Fruit fly (Drosophila melanogaster) whole organism, embryonic: ENCODE measurements around the gene CG14400.

Source experiments
- Atf6 ChIP-seq: fragments of 200-800 bp; sonication (Bioruptor generic); IDR thresholded peaks from 2 replicates; pipeline ENCODE4 v1.3.6; 2022; ENCODE audit warnings: missing biosample characterization, missing genetic modification characterization
- CG10274 ChIP-seq: fragments of 200-800 bp; sonication (Bioruptor generic); optimal IDR thresholded peaks from 3 replicates; lab custom pipeline; 2017; ENCODE audit warnings: missing biosample characterization, mild to moderate bottlenecking, missing genetic modification characterization
- CG10462 ChIP-seq: fragments of 200-800 bp; sonication (Bioruptor generic); optimal IDR thresholded peaks from 2 replicates; lab custom pipeline; 2016; ENCODE audit warnings: missing biosample characterization, missing genetic modification characterization
- CG11085 ChIP-seq: fragments of 200-800 bp; sonication (Bioruptor generic); IDR thresholded peaks from 2 replicates; pipeline ENCODE4 v1.3.6; 2022; ENCODE audit warnings: missing biosample characterization, missing genetic modification characterization
- CG11560 ChIP-seq: fragments of 200-800 bp; sonication (Bioruptor generic); IDR thresholded peaks from 3 replicates; pipeline ENCODE4 v1.3.6; 2022; ENCODE audit warnings: missing biosample characterization, missing genetic modification characterization
- CG12299 ChIP-seq: fragments of 200-800 bp; sonication (Bioruptor generic); optimal IDR thresholded peaks from 2 replicates; lab custom pipeline; 2018; ENCODE audit warnings: missing biosample characterization, mild to moderate bottlenecking, missing genetic modification characterization
- CG13624 ChIP-seq: fragments of 200-800 bp; sonication (Bioruptor generic); optimal IDR thresholded peaks from 2 replicates; lab custom pipeline; 2016; ENCODE audit warnings: missing biosample characterization, missing genetic modification characterization
- CG13775 ChIP-seq: fragments of 200-800 bp; sonication (Bioruptor generic); optimal IDR thresholded peaks from 3 replicates; lab custom pipeline; 2017; ENCODE audit warnings: missing biosample characterization, mild to moderate bottlenecking, missing genetic modification characterization
- CG16863 ChIP-seq: fragments of 200-800 bp; sonication (Bioruptor generic); optimal IDR thresholded peaks from 3 replicates; lab custom pipeline; 2016; ENCODE audit warnings: missing biosample characterization, missing genetic modification characterization
- CG18262 ChIP-seq: fragments of 200-800 bp; optimal IDR thresholded peaks from 3 replicates; lab custom pipeline; 2019; ENCODE audit warnings: missing biosample characterization, mild to moderate bottlenecking, missing genetic modification characterization, moderate library complexity
- CG18764 ChIP-seq: fragments of 200-800 bp; sonication (Bioruptor generic); optimal IDR thresholded peaks from 3 replicates; lab custom pipeline; 2016; ENCODE audit warnings: missing biosample characterization, missing genetic modification characterization
- CG2116 ChIP-seq: fragments of 200-800 bp; sonication (Bioruptor generic); optimal IDR thresholded peaks from 3 replicates; lab custom pipeline; 2018; ENCODE audit warnings: missing biosample characterization, mild to moderate bottlenecking, missing genetic modification characterization
- CG2712 ChIP-seq: fragments of 200-800 bp; optimal IDR thresholded peaks from 3 replicates; lab custom pipeline; 2019; ENCODE audit warnings: missing biosample characterization, mild to moderate bottlenecking, missing genetic modification characterization, moderate library complexity
- CG34224 ChIP-seq: fragments of 200-800 bp; sonication (Bioruptor generic); IDR thresholded peaks from 3 replicates; pipeline ENCODE4 v1.3.6; 2022; ENCODE audit warnings: missing biosample characterization, missing genetic modification characterization; ENCODE audit not compliant: partially characterized antibody
- CG42726 ChIP-seq: fragments of 200-800 bp; sonication (Bioruptor generic); IDR thresholded peaks from 2 replicates; pipeline ENCODE4 v1.3.6; 2022; ENCODE audit warnings: missing biosample characterization, missing genetic modification characterization; ENCODE audit not compliant: partially characterized antibody
- CG4360 ChIP-seq: fragments of 200-800 bp; sonication (Bioruptor generic); IDR thresholded peaks from 2 replicates; pipeline ENCODE4 v1.3.6; 2022; ENCODE audit warnings: missing biosample characterization, missing genetic modification characterization
- CG4404 ChIP-seq: fragments of 200-800 bp; sonication (Bioruptor generic); IDR thresholded peaks from 2 replicates; pipeline ENCODE4 v1.3.6; 2022; ENCODE audit warnings: missing biosample characterization, missing genetic modification characterization
- CG4617 ChIP-seq: fragments of 200-800 bp; sonication (Bioruptor generic); optimal IDR thresholded peaks from 3 replicates; lab custom pipeline; 2016; ENCODE audit warnings: missing biosample characterization, missing genetic modification characterization, borderline replicate concordance
- CG4730 ChIP-seq: fragments of 200-800 bp; sonication (Bioruptor generic); IDR thresholded peaks from 2 replicates; pipeline ENCODE4 v1.3.6; 2022; ENCODE audit warnings: missing biosample characterization, missing genetic modification characterization
- CG7963 ChIP-seq: fragments of 200-800 bp; sonication (Bioruptor generic); IDR thresholded peaks from 3 replicates; pipeline ENCODE4 v1.3.6; 2022; ENCODE audit warnings: missing biosample characterization, missing genetic modification characterization; ENCODE audit not compliant: partially characterized antibody
- CG8290 ChIP-seq, 3 experiments: fragments of 200-800 bp; sonication (Bioruptor generic); optimal IDR thresholded peaks; 2 replicates each; lab custom pipeline; 2016 to 2019; ENCODE audit warnings: missing biosample characterization in 3 of 3, missing genetic modification characterization in 3 of 3, mild to moderate bottlenecking in 2 of 3, moderate library complexity in 1 of 3
- Dip2 ChIP-seq: fragments of 200-800 bp; sonication (Bioruptor generic); IDR thresholded peaks from 2 replicates; pipeline ENCODE4 v1.3.6; 2022; ENCODE audit warnings: missing biosample characterization, missing genetic modification characterization
- H15 ChIP-seq: fragments of 200-800 bp; sonication (Bioruptor generic); IDR thresholded peaks from 3 replicates; pipeline ENCODE4 v1.3.6; 2022; ENCODE audit warnings: missing biosample characterization, missing genetic modification characterization
- HLH54F ChIP-seq: fragments of 200-800 bp; sonication (Bioruptor generic); optimal IDR thresholded peaks from 3 replicates; lab custom pipeline; 2016; ENCODE audit warnings: missing biosample characterization, missing genetic modification characterization
- Mad ChIP-seq: fragments of 200-800 bp; sonication (Bioruptor generic); optimal IDR thresholded peaks from 2 replicates; lab custom pipeline; 2016; ENCODE audit warnings: missing biosample characterization, missing genetic modification characterization
- Neu2 ChIP-seq: fragments of 200-800 bp; sonication (Bioruptor generic); optimal IDR thresholded peaks from 3 replicates; lab custom pipeline; 2016; ENCODE audit warnings: missing biosample characterization, missing genetic modification characterization, borderline replicate concordance
- Oaz ChIP-seq: fragments of 200-800 bp; sonication (Bioruptor generic); IDR thresholded peaks from 2 replicates; pipeline ENCODE4 v1.3.6; 2022; ENCODE audit warnings: missing biosample characterization, missing genetic modification characterization
- Opbp ChIP-seq: fragments of 200-800 bp; sonication (Bioruptor generic); IDR thresholded peaks from 3 replicates; pipeline ENCODE4 v1.3.6; 2022; ENCODE audit warnings: missing biosample characterization, missing genetic modification characterization; ENCODE audit not compliant: partially characterized antibody
- Sry-δ ChIP-seq: fragments of 200-800 bp; sonication (Bioruptor generic); optimal IDR thresholded peaks from 2 replicates; lab custom pipeline; 2016; ENCODE audit warnings: missing biosample characterization, missing genetic modification characterization
- Usf ChIP-seq: fragments of 200-800 bp; sonication (Bioruptor generic); optimal IDR thresholded peaks from 2 replicates; lab custom pipeline; 2017; ENCODE audit warnings: missing genotype, missing biosample characterization, missing genetic modification characterization
- cad ChIP-seq: fragments of >200 bp; optimal IDR thresholded peaks from 2 replicates; lab custom pipeline; 2017; ENCODE audit warnings: missing biosample characterization, missing genetic modification characterization
- cas ChIP-seq: fragments of 200-800 bp; sonication (Bioruptor generic); IDR thresholded peaks from 2 replicates; pipeline ENCODE4 v1.3.6; 2022; ENCODE audit warnings: missing biosample characterization, missing genetic modification characterization
- chm ChIP-seq: fragments of 200-800 bp; sonication (Bioruptor generic); IDR thresholded peaks from 2 replicates; pipeline ENCODE4 v1.3.6; 2022; ENCODE audit warnings: missing biosample characterization, missing genetic modification characterization
- chn ChIP-seq: fragments of 200-800 bp; sonication (Bioruptor generic); optimal IDR thresholded peaks from 2 replicates; lab custom pipeline; 2016; ENCODE audit warnings: missing biosample characterization, missing genetic modification characterization
- da ChIP-seq: fragments of 200-800 bp; sonication (Bioruptor generic); optimal IDR thresholded peaks from 2 replicates; lab custom pipeline; 2016; ENCODE audit warnings: missing biosample characterization, missing genetic modification characterization
- dmrt11E ChIP-seq: fragments of 200-800 bp; sonication (Bioruptor generic); optimal IDR thresholded peaks from 3 replicates; lab custom pipeline; 2018; ENCODE audit warnings: missing biosample characterization, mild to moderate bottlenecking, missing genetic modification characterization, moderate library complexity
- ewg ChIP-seq: fragments of 200-800 bp; sonication (Bioruptor generic); optimal IDR thresholded peaks from 3 replicates; lab custom pipeline; 2017; ENCODE audit warnings: mild to moderate bottlenecking, missing biosample characterization, missing genetic modification reagents, missing genetic modification characterization
- gcm2 ChIP-seq: fragments of 200-800 bp; sonication (Bioruptor generic); optimal IDR thresholded peaks from 2 replicates; lab custom pipeline; 2016; ENCODE audit warnings: missing biosample characterization, missing genetic modification characterization
- jing ChIP-seq: fragments of 200-800 bp; sonication (Bioruptor generic); optimal IDR thresholded peaks from 2 replicates; lab custom pipeline; 2018; ENCODE audit warnings: missing biosample characterization, mild to moderate bottlenecking, missing genetic modification characterization
- kni ChIP-seq: fragments of 200-800 bp; sonication (Bioruptor generic); optimal IDR thresholded peaks from 3 replicates; lab custom pipeline; 2017; ENCODE audit warnings: mild to moderate bottlenecking, missing biosample characterization, missing genetic modification reagents, missing genetic modification characterization
- prd ChIP-seq, 3 experiments: fragments of >200 bp in 2 of 3; fragments of 200-800 bp in 1 of 3; sonication (Bioruptor generic) in 1 of 3; optimal IDR thresholded peaks in 2 of 3; IDR thresholded peaks in 1 of 3; 2 replicates in 2 of 3; 3 replicates in 1 of 3; pipeline versions ENCODE4 v1.3.6 to Lab custom; 2017 to 2022; ENCODE audit warnings: missing biosample characterization in 1 of 3, missing genetic modification characterization in 1 of 3
- row ChIP-seq: fragments of 200-800 bp; sonication (Bioruptor generic); IDR thresholded peaks from 3 replicates; pipeline ENCODE4 v1.3.6; 2022; ENCODE audit warnings: missing biosample characterization, missing genetic modification characterization
- scrt ChIP-seq: fragments of 200-800 bp; sonication (Bioruptor generic); optimal IDR thresholded peaks from 2 replicates; lab custom pipeline; 2018; ENCODE audit warnings: missing biosample characterization, mild to moderate bottlenecking, missing genetic modification characterization, moderate library complexity
- sd ChIP-seq: fragments of 200-800 bp; sonication (Bioruptor generic); optimal IDR thresholded peaks from 3 replicates; lab custom pipeline; 2018; ENCODE audit warnings: missing biosample characterization, mild to moderate bottlenecking, missing genetic modification characterization, moderate library complexity
- sim ChIP-seq: fragments of 200-800 bp; sonication (Bioruptor generic); IDR thresholded peaks from 2 replicates; pipeline ENCODE4 v1.3.6; 2022; ENCODE audit warnings: missing biosample characterization, missing genetic modification characterization
- sima ChIP-seq: fragments of 200-800 bp; sonication (Bioruptor generic); optimal IDR thresholded peaks from 2 replicates; lab custom pipeline; 2016; ENCODE audit warnings: missing biosample characterization, missing genetic modification characterization
- slbo ChIP-seq: fragments of 200-800 bp; sonication (Bioruptor generic); IDR thresholded peaks from 2 replicates; pipeline ENCODE4 v1.3.6; 2022; ENCODE audit warnings: missing biosample characterization, missing genetic modification characterization
- ssp ChIP-seq: fragments of 200-800 bp; sonication (Bioruptor generic); IDR thresholded peaks from 2 replicates; pipeline ENCODE4 v1.3.6; 2022; ENCODE audit warnings: missing biosample characterization, missing genetic modification characterization
- trem ChIP-seq: fragments of 200-800 bp; optimal IDR thresholded peaks from 3 replicates; lab custom pipeline; 2019; ENCODE audit warnings: missing biosample characterization, mild to moderate bottlenecking, missing genetic modification characterization, moderate library complexity

The CG14400 gene

DNA sequence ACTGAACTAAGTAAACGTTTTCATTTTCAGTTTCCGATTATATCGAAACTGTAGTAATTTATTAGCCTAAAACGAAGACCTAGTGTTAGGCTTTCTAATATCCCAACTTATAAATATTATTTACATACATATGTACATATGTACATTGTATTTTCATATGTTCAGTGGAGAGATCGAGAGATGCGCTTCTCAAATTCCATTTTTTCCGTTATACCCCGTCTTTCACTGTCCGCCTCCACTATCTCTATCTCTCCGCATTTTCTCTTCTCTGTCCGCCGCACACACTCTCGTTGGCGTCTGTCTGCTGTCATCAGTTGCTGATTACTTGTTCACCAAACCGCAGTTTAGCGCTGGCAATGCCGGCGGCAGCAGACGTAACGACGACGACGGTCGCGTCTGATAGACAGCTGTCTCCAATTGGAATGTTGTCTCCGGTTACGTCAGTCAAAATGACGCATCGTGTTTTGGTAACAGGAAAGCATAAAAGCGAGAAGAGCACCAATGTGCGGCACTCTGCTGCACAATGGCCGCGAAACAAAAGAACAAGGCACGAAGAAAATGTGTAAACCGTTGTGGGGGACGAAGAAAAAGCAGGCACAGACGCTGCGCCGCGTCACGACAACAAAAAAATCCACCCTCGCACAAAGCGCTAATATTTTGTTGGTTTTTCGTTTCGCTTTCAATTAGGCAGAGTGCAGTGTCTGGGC lies 35.0 kb downstream of the CG14400 start, which contains the start of gene CG9331 (continued):
- TF ChIP-seq Opbp (GFP tag; lab: Robert Waterston, UW) = peak; percentile 65; the same call in 2 of the 3 replicates
- no peak for TF ChIP-seq CG7963
- peak; percentile 99 for TF ChIP-seq sd (tag; lab: Kevin White, UChicago)
- TF ChIP-seq ewg = no peak
- peak; percentile 86 for TF ChIP-seq kni (GFP tag; lab: Kevin White, UChicago)
- no peak for TF ChIP-seq CG13775 (GFP tag; lab: Kevin White, UChicago)
- TF ChIP-seq CG2712 (tag; lab: Kevin White, UChicago) = no peak
- TF ChIP-seq HLH54F (GFP tag; lab: Kevin White, UChicago) = no peak
- TF ChIP-seq CG42726 (GFP tag; lab: Robert Waterston, UW) = no peak
- TF ChIP-seq sim (GFP tag; lab: Robert Waterston, UW) = no peak
- peak; percentile 64; the same call in 1 of the 2 replicates for TF ChIP-seq chm (GFP tag; lab: Robert Waterston, UW)
- no peak for TF ChIP-seq Dip2 (GFP tag; lab: Robert Waterston, UW)
- no peak for TF ChIP-seq CG11560 (tag; lab: Robert Waterston, UW)
- TF ChIP-seq Oaz (GFP tag; lab: Robert Waterston, UW) = no peak
- no peak for TF ChIP-seq Atf6
- TF ChIP-seq CG4404 (GFP tag; lab: Robert Waterston, UW) = no peak
- TF ChIP-seq scrt (GFP tag; lab: Kevin White, UChicago) = no peak
- peak; percentile 59 for TF ChIP-seq CG4360 (GFP tag; lab: Robert Waterston, UW)
- peak; percentile 59; the same call in 2 of the 3 replicates for TF ChIP-seq CG34224 (GFP tag; lab: Robert Waterston, UW)
- no peak for TF ChIP-seq sima
- TF ChIP-seq CG10462 = no peak
- TF ChIP-seq H15 (GFP tag; lab: Robert Waterston, UW) = no peak
- no peak for TF ChIP-seq Usf
- TF ChIP-seq prd (optimal IDR thresholded peaks at IDR 0.05; lab: Kevin White, UChicago) = no peak
- no peak for TF ChIP-seq prd (GFP tag; IDR thresholded peaks at IDR 0.05; lab: Robert Waterston, UW)
- no peak for TF ChIP-seq Mad (GFP tag; lab: Kevin White, UChicago)
- no peak for TF ChIP-seq CG18764
- peak; percentile 5 for TF ChIP-seq row (GFP tag; lab: Robert Waterston, UW)
- no peak for TF ChIP-seq CG2116 (GFP tag; lab: Kevin White, UChicago)
- TF ChIP-seq CG18262 (tag; lab: Kevin White, UChicago) = no peak
- no peak for TF ChIP-seq cas
- no peak for TF ChIP-seq trem (tag; lab: Kevin White, UChicago)
- no peak for TF ChIP-seq Sry-δ (GFP tag; lab: Kevin White, UChicago)
- no peak for TF ChIP-seq dmrt11E (tag; lab: Kevin White, UChicago)
- TF ChIP-seq Neu2 (GFP tag; lab: Kevin White, UChicago) = no peak
- TF ChIP-seq ssp (GFP tag; lab: Robert Waterston, UW) = no peak
- no peak for TF ChIP-seq slbo (GFP tag; lab: Robert Waterston, UW)
- no peak for TF ChIP-seq CG16863
- no peak for TF ChIP-seq gcm2 (GFP tag; lab: Kevin White, UChicago)
- TF ChIP-seq cad = no peak
- no peak for TF ChIP-seq CG11085 (GFP tag; lab: Robert Waterston, UW)
- TF ChIP-seq CG4617 (GFP tag; lab: Kevin White, UChicago) = no peak
- TF ChIP-seq CG12299 = no peak
- TF ChIP-seq da (GFP tag; lab: Kevin White, UChicago) = no peak
- no peak for TF ChIP-seq CG10274
- no peak for TF ChIP-seq CG4730 (GFP tag; lab: Robert Waterston, UW)
- TF ChIP-seq chn (GFP tag; lab: Kevin White, UChicago) = peak; percentile 21
- no peak for TF ChIP-seq CG13624 (GFP tag; lab: Kevin White, UChicago)
- no peak for TF ChIP-seq jing (GFP tag; lab: Kevin White, UChicago)
- TF ChIP-seq CG8290 (GFP tag; optimal IDR thresholded peaks at IDR 0.05; lab: Kevin White, UChicago) = no peak
- TF ChIP-seq CG8290 (tag; optimal IDR thresholded peaks at IDR 0.05; lab: Kevin White, UChicago) = peak in 1 of 2 experiments; percentile 29
